Fruit fly (Drosophila melanogaster): ENCODE data around the gene CASK.

Gene CASK

DNA sequence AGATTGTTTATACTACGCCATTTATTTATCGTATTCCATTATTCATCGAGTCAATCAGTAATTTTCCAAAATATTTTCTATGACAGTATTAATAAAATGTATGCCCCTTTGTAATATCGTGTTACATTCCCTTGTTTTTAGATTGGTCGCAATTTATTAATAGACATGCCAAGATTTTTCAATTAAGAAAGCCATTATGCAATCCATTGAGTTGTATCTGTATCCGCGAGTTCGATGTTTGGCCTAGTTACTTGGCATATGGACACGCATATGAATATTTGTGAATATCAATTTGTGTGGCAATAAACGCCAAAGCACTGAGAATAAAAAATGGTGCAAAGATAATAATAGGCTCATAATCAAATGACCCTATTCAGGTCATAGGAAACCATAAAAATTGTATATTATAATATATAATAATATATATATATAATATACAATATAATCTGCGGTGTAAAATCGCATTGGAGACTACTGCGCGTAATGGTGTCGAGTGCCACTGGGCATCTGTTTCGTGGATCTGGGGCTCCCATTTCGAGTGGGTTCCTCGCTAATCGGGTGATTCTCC is 41.4 kb upstream of the CASK start (continued):
- TF ChIP-seq CG4854 (GFP tag; optimal IDR thresholded peaks at IDR 0.05) (no peak), NFAT (GFP tag; IDR thresholded peaks at IDR 0.05) (no peak), pros (GFP tag; optimal IDR thresholded peaks at IDR 0.05) (no peak), CG1529 (GFP tag; optimal IDR thresholded peaks at IDR 0.05) (no peak), Doc2 (GFP tag; IDR thresholded peaks at IDR 0.05) (no peak), abd-A (tag; optimal IDR thresholded peaks at IDR 0.05) (no peak), az2 (GFP tag; optimal IDR thresholded peaks at IDR 0.05) (no peak), Bgb (GFP tag; IDR thresholded peaks at IDR 0.05; ENCODE audit: partially characterized antibody) (no peak), Meics (GFP tag; optimal IDR thresholded peaks at IDR 0.05) (no peak), Med (GFP tag) (no peak), dm (GFP tag; optimal IDR thresholded peaks at IDR 0.05) (no peak), sna (GFP tag; IDR thresholded peaks at IDR 0.05; ENCODE audit: partially characterized antibody) (no peak), CG16863 (GFP tag; optimal IDR thresholded peaks at IDR 0.05) (no peak), MBD-R2 (GFP tag; IDR thresholded peaks at IDR 0.05) (no peak), Deaf1 (tag; optimal IDR thresholded peaks at IDR 0.05) (no peak), sim (GFP tag; IDR thresholded peaks at IDR 0.05) (no peak), Doc3 (GFP tag; IDR thresholded peaks at IDR 0.05; ENCODE audit: partially characterized antibody) (no peak), CG11456 (GFP tag; IDR thresholded peaks at IDR 0.05) (no peak), Adf1 (GFP tag; IDR thresholded peaks at IDR 0.05) (no peak), H15 (GFP tag; IDR thresholded peaks at IDR 0.05) (no peak), fru (optimal IDR thresholded peaks at IDR 0.05) (no peak), ci (GFP tag; IDR thresholded peaks at IDR 0.05) (peak; percentile 52; the same call in 1 of the 3 replicates), lola (GFP tag; optimal IDR thresholded peaks at IDR 0.05) (no peak), Xrp1 (GFP tag; IDR thresholded peaks at IDR 0.05) (0 out of 2 replicates have a peak, but pooled peaks have one; percentile 35), PHDP (tag; optimal IDR thresholded peaks at IDR 0.05) (peak; percentile 22), CG12391 (tag; optimal IDR thresholded peaks at IDR 0.05) (peak; percentile 43), CG10366 (GFP tag; IDR thresholded peaks at IDR 0.05) (0 out of 2 replicates have a peak, but pooled peaks have one; percentile 9), Abd-B (GFP tag; optimal IDR thresholded peaks at IDR 0.05) (no peak), Tbp (GFP tag; optimal IDR thresholded peaks at IDR 0.05) (no peak), lab (GFP tag; optimal IDR thresholded peaks at IDR 0.05) (no peak), Sox100B (GFP tag; optimal IDR thresholded peaks at IDR 0.05) (no peak), CG6813 (GFP tag; optimal IDR thresholded peaks at IDR 0.05) (peak; percentile 5), odd (GFP tag; optimal IDR thresholded peaks at IDR 0.05) (no peak), zf30C (GFP tag; optimal IDR thresholded peaks at IDR 0.05) (no peak), Ptx1 (GFP tag; IDR thresholded peaks at IDR 0.05) (no peak), CG1603 (tag; optimal IDR thresholded peaks at IDR 0.05) (no peak), Hmr (GFP tag; optimal IDR thresholded peaks at IDR 0.05) (no peak), CG17829 (tag; optimal IDR thresholded peaks at IDR 0.05) (peak; percentile 4), CG3065 (GFP tag; optimal IDR thresholded peaks at IDR 0.05) (no peak), CG6791 (GFP tag; IDR thresholded peaks at IDR 0.05; ENCODE audit: partially characterized antibody) (no peak), mld (GFP tag; IDR thresholded peaks at IDR 0.05; ENCODE audit: partially characterized antibody) (no peak), CG9797 (GFP tag; optimal IDR thresholded peaks at IDR 0.05) (no peak), E2f2 (GFP tag; IDR thresholded peaks at IDR 0.05) (no peak; the same call in 1 of the 2 replicates), CG13624 (GFP tag; optimal IDR thresholded peaks at IDR 0.05) (no peak), fd102C (GFP tag; optimal IDR thresholded peaks at IDR 0.05) (no peak), Spps (tag; optimal IDR thresholded peaks at IDR 0.05) (no peak), CG13424 (tag; optimal IDR thresholded peaks at IDR 0.05) (peak; percentile 7), bowl (GFP tag; IDR thresholded peaks at IDR 0.05) (peak; percentile 33; the same call in 1 of the 2 replicates), CG2875 (GFP tag; optimal IDR thresholded peaks at IDR 0.05) (no peak), toy (GFP tag; IDR thresholded peaks at IDR 0.05) (no peak)
